Fruit fly (Drosophila melanogaster): Measurements from ENCODE around the gene Sry-delta.

Gene Sry-delta

DNA sequence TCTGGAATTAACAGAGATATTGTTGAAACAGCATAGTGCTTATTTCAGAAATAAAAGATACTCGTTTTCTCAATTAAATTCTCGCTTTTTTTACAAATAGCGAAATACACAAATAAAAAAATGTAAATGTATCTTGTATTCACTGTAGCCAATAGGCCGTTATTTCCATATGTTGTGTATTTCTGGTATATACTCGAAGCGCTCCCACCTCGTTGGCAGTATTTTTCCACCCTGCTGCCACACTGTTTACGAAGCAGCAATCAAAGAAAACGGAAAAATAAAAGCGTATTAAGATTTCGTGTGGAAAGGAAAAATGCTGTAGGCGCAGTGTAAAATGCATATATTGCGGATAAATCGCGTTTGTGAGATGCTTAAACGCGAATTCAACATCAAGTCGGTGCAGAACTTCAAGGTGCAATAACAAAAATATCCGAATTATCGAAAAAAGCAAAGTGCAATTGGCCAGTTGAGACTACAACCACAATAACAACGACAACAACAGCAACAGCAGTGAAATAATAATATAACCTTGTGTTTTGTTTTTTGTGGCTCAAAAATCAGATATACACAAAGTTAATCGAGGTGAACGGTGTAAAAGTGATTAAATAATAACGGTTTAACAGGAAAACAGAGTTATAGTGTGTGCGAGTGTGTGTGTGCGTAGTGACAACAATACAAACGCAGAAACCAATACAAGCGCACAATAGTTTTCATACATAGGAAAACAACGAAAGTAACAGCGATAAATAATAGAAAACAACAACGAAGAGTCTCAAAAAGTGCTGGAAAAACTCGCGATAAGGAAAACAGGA is 15.1 kb downstream of the Sry-delta start, which contains the start of gene sima (continued):
- peak; percentile 37 for TF ChIP-seq CG6765 (GFP tag; optimal IDR thresholded peaks at IDR 0.05)
- peak; percentile 86 for TF ChIP-seq pzg (GFP tag; optimal IDR thresholded peaks at IDR 0.05)
- no peak for TF ChIP-seq Dll (GFP tag; IDR thresholded peaks at IDR 0.05; ENCODE audit: partially characterized antibody)
- TF ChIP-seq CG13894 (tag; optimal IDR thresholded peaks at IDR 0.05): peak; percentile 56
- TF ChIP-seq sug (tag; optimal IDR thresholded peaks at IDR 0.05): peak; percentile 32
- peak; percentile 18 for TF ChIP-seq Nf-YB (GFP tag; optimal IDR thresholded peaks at IDR 0.05)
- TF ChIP-seq lab (GFP tag; optimal IDR thresholded peaks at IDR 0.05): peak; percentile 37
- TF ChIP-seq crp (GFP tag; optimal IDR thresholded peaks at IDR 0.05): peak in 1 of 2 experiments; percentile 64
- TF ChIP-seq CG3163 (GFP tag; optimal IDR thresholded peaks at IDR 0.05): no peak
- TF ChIP-seq Lhr (GFP tag; optimal IDR thresholded peaks at IDR 0.05): peak; percentile 25
- TF ChIP-seq CG4424 (GFP tag; optimal IDR thresholded peaks at IDR 0.05): peak; percentile 10
- peak; percentile 31; the same call in 2 of the 3 replicates for TF ChIP-seq tgo (GFP tag; IDR thresholded peaks at IDR 0.05)
- TF ChIP-seq E2f1 (GFP tag; IDR thresholded peaks at IDR 0.05): peak; percentile 43; the same call in 1 of the 2 replicates
- no peak for TF ChIP-seq ash1 (GFP tag; optimal IDR thresholded peaks at IDR 0.05)
- TF ChIP-seq CG11695 (GFP tag; IDR thresholded peaks at IDR 0.05): 0 out of 3 replicates have a peak, but pooled peaks have one; percentile 34
- TF ChIP-seq CG17359 (tag; optimal IDR thresholded peaks at IDR 0.05): peak; percentile 41
- TF ChIP-seq Hmx (GFP tag; optimal IDR thresholded peaks at IDR 0.05): no peak
- TF ChIP-seq vfl (GFP tag; optimal IDR thresholded peaks at IDR 0.05): peak; percentile 29
- 0 out of 2 replicates have a peak, but pooled peaks have one; percentile 31 for TF ChIP-seq CG14014 (GFP tag; IDR thresholded peaks at IDR 0.05)
- TF ChIP-seq CG17568 (GFP tag; optimal IDR thresholded peaks at IDR 0.05): peak; percentile 13
- 0 out of 3 replicates have a peak, but pooled peaks have one; percentile 31 for TF ChIP-seq CG6791 (GFP tag; IDR thresholded peaks at IDR 0.05; ENCODE audit: partially characterized antibody)
- peak; percentile 6 for TF ChIP-seq shn (GFP tag; optimal IDR thresholded peaks at IDR 0.05)
- peak; percentile 64 for TF ChIP-seq Rfx (GFP tag; IDR thresholded peaks at IDR 0.05)
- peak; percentile 16 for TF ChIP-seq nerfin-1 (tag; optimal IDR thresholded peaks at IDR 0.05)
- TF ChIP-seq CG12659 (GFP tag; optimal IDR thresholded peaks at IDR 0.05): peak; percentile 61
- peak; percentile 40 for TF ChIP-seq CG15601 (tag; optimal IDR thresholded peaks at IDR 0.05)
- TF ChIP-seq chn (GFP tag; optimal IDR thresholded peaks at IDR 0.05): peak; percentile 37
- TF ChIP-seq mam (GFP tag; optimal IDR thresholded peaks at IDR 0.05): peak; percentile 32
- TF ChIP-seq luna (GFP tag; optimal IDR thresholded peaks at IDR 0.05): peak; percentile 1
- peak; percentile 58 for TF ChIP-seq CG13624 (GFP tag; optimal IDR thresholded peaks at IDR 0.05)
- TF ChIP-seq CG10147 (GFP tag; optimal IDR thresholded peaks at IDR 0.05): peak; percentile 28
- peak; percentile 83 for TF ChIP-seq Med (GFP tag)
- TF ChIP-seq CG9932 (GFP tag; IDR thresholded peaks at IDR 0.05): peak; percentile 63
- TF ChIP-seq CG14441 (GFP tag; IDR thresholded peaks at IDR 0.05): peak; percentile 59
- no peak for TF ChIP-seq NfI (GFP tag; optimal IDR thresholded peaks at IDR 0.05)
- peak; percentile 47 for TF ChIP-seq CG7839 (tag; optimal IDR thresholded peaks at IDR 0.05)
- TF ChIP-seq CG13296 (GFP tag; optimal IDR thresholded peaks at IDR 0.05): peak; percentile 36
- peak; percentile 29 to 53 for TF ChIP-seq dpn (GFP tag; optimal IDR thresholded peaks at IDR 0.05)
- TF ChIP-seq Sin3A (optimal IDR thresholded peaks at IDR 0.05): peak; percentile 49
- TF ChIP-seq CG5180 (GFP tag; optimal IDR thresholded peaks at IDR 0.05): no peak
- no peak for TF ChIP-seq ara (GFP tag; IDR thresholded peaks at IDR 0.05)
- no peak for TF ChIP-seq Doc2 (GFP tag; IDR thresholded peaks at IDR 0.05)
- peak; percentile 18 for TF ChIP-seq CG9609 (GFP tag; optimal IDR thresholded peaks at IDR 0.05)
- peak; percentile 18 for TF ChIP-seq Dip3 (GFP tag; optimal IDR thresholded peaks at IDR 0.05)
- TF ChIP-seq D19A (tag; optimal IDR thresholded peaks at IDR 0.05): peak; percentile 75
- peak; percentile 32; the same call in 1 of the 3 replicates for TF ChIP-seq ci (GFP tag; IDR thresholded peaks at IDR 0.05)
- TF ChIP-seq row (GFP tag; IDR thresholded peaks at IDR 0.05): peak; percentile 80
- peak; percentile 88 for TF ChIP-seq Myb (GFP tag; optimal IDR thresholded peaks at IDR 0.05)
